Fruit fly (Drosophila melanogaster): ENCODE measurements around the gene CG31975.

Gene CG31975

DNA sequence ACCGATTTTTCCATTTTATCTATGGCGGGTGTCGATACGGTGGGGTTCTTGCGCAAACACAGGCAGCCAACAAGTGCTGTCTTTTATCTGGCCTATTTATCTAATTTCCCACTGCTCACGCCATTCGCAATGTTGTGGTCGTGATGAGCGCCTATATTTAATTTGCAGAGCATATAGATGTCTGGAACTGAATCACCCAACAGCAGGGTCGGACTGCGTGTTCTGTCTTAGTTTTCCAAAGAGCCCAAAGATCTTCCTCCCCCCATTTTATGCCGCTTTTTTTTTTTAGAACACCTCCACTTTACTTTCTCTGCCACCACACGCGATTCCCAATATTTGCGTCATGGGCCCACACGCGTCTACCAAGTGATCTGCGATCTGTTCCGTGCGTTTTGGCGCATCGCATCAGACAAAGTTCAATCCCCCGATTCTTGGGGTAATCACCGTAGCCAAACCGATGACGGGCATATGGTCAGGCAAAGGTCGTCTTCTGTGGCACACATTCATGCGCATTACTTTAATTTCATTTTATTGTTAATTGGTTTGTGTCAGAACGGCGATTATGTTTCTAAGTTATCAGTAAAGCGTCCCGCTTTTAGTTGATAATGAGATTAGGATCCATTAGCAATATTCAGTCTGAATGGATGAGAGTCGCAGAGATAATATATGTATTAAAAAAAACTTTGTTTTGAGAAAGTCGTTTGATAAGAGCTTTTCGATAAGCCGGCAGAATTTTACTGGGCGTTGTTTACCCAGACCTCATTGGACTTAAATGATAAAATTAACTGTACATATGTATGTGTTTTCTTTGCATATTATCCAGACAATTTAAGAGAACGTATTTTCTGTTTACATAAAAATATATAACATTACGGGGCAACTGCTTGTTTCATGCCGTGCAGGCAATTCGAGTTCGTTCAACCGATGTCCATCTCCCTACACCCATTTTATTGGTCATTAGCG lies 3.8 kb downstream of the CG31975 start (continued):
- peak; percentile 28 for TF ChIP-seq Hmr (GFP tag; optimal IDR thresholded peaks at IDR 0.05)
- no peak for TF ChIP-seq Mrtf (GFP tag; IDR thresholded peaks at IDR 0.05)
- TF ChIP-seq Hey (tag; optimal IDR thresholded peaks at IDR 0.05) = no peak
- TF ChIP-seq GATAe (GFP tag; conservative IDR thresholded peaks at IDR 0.05) = no peak
- no peak for TF ChIP-seq grau (tag; optimal IDR thresholded peaks at IDR 0.05)
- 0 out of 3 replicates have a peak, but pooled peaks have one; percentile 13 for TF ChIP-seq dysf (GFP tag; IDR thresholded peaks at IDR 0.05)
- TF ChIP-seq CG14860 (GFP tag; IDR thresholded peaks at IDR 0.05; ENCODE audit: partially characterized antibody) = no peak
- no peak for TF ChIP-seq CG7271 (tag; optimal IDR thresholded peaks at IDR 0.05)
- no peak for TF ChIP-seq dm (GFP tag; optimal IDR thresholded peaks at IDR 0.05)
- no peak for TF ChIP-seq slbo (GFP tag; IDR thresholded peaks at IDR 0.05)
- no peak for TF ChIP-seq lab (GFP tag; optimal IDR thresholded peaks at IDR 0.05)
- no peak for TF ChIP-seq CG6791 (GFP tag; IDR thresholded peaks at IDR 0.05; ENCODE audit: partially characterized antibody)
- TF ChIP-seq abd-A (tag; optimal IDR thresholded peaks at IDR 0.05) = no peak
- no peak for TF ChIP-seq CG4617 (GFP tag; optimal IDR thresholded peaks at IDR 0.05; ENCODE audit: borderline replicate concordance)
- TF ChIP-seq org-1 (GFP tag; optimal IDR thresholded peaks at IDR 0.05) = no peak
- TF ChIP-seq fd102C (GFP tag; optimal IDR thresholded peaks at IDR 0.05) = no peak
- TF ChIP-seq CG11093 (GFP tag; IDR thresholded peaks at IDR 0.05) = no peak
- no peak for TF ChIP-seq CG15269 (tag; optimal IDR thresholded peaks at IDR 0.05)
- TF ChIP-seq CG10321 (GFP tag; IDR thresholded peaks at IDR 0.05) = no peak
- peak; percentile 82 for TF ChIP-seq mirr (GFP tag; optimal IDR thresholded peaks at IDR 0.05)
- TF ChIP-seq Chrac-16 (GFP tag; optimal IDR thresholded peaks at IDR 0.05) = no peak
- no peak for TF ChIP-seq CG14014 (GFP tag; IDR thresholded peaks at IDR 0.05)
- no peak for TF ChIP-seq fd3F (GFP tag; optimal IDR thresholded peaks at IDR 0.05)
- TF ChIP-seq dimm (GFP tag; IDR thresholded peaks at IDR 0.05) = no peak
- TF ChIP-seq dmrt11E (tag; optimal IDR thresholded peaks at IDR 0.05) = no peak
- TF ChIP-seq D19A (tag; optimal IDR thresholded peaks at IDR 0.05) = no peak
- TF ChIP-seq Ssrp (tag; optimal IDR thresholded peaks at IDR 0.05) = no peak
- TF ChIP-seq sens (GFP tag) = peak; percentile 64
- TF ChIP-seq CG11560 (tag; IDR thresholded peaks at IDR 0.05) = no peak
- TF ChIP-seq HLHmδ (GFP tag; optimal IDR thresholded peaks at IDR 0.05) = no peak
- TF ChIP-seq CG18599 (GFP tag; optimal IDR thresholded peaks at IDR 0.05) = peak; percentile 20
- TF ChIP-seq tna (GFP tag; IDR thresholded peaks at IDR 0.05; ENCODE audit: partially characterized antibody) = 0 out of 2 replicates have a peak, but pooled peaks have one; percentile 14
- TF ChIP-seq CG10654 (GFP tag; optimal IDR thresholded peaks at IDR 0.05) = no peak
- no peak for TF ChIP-seq mam (GFP tag; optimal IDR thresholded peaks at IDR 0.05)

DNA sequence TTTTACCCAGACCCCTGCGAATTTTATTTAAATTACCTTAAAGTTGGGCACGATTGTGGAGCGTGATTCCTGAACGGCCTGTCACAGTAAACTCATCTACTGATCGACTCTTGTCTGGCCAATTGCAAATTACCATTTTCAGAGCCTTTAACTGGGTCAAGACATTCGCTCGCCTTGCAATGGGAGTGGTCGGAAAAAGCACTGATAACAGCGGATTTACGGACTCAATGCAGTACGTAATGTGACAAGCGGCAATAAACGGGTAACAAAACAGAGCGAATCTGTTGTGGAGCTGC lies 4.7 kb downstream of the CG31975 start:
- TF ChIP-seq Hr78 (GFP tag; optimal IDR thresholded peaks at IDR 0.05) (no peak), seq (GFP tag; IDR thresholded peaks at IDR 0.05) (no peak), CkIIα-i1 (GFP tag; IDR thresholded peaks at IDR 0.05) (no peak), CG12071 (GFP tag; optimal IDR thresholded peaks at IDR 0.05) (no peak), wor (GFP tag; IDR thresholded peaks at IDR 0.05) (no peak), Ravus (GFP tag; IDR thresholded peaks at IDR 0.05) (no peak), CG12155 (GFP tag; optimal IDR thresholded peaks at IDR 0.05) (no peak), CG17361 (GFP tag; IDR thresholded peaks at IDR 0.05) (0 out of 3 replicates have a peak, but pooled peaks have one; percentile 16), CG42726 (GFP tag; IDR thresholded peaks at IDR 0.05; ENCODE audit: partially characterized antibody) (no peak), Fer2 (tag; optimal IDR thresholded peaks at IDR 0.05) (no peak), ro (GFP tag; IDR thresholded peaks at IDR 0.05) (no peak), cas (GFP tag; IDR thresholded peaks at IDR 0.05) (no peak), CG14860 (GFP tag; IDR thresholded peaks at IDR 0.05; ENCODE audit: partially characterized antibody) (no peak), tio (GFP tag; optimal IDR thresholded peaks at IDR 0.05) (no peak), CG10654 (GFP tag; optimal IDR thresholded peaks at IDR 0.05) (no peak), Chrac-16 (GFP tag; optimal IDR thresholded peaks at IDR 0.05) (no peak), ci (GFP tag; IDR thresholded peaks at IDR 0.05) (0 out of 3 replicates have a peak, but pooled peaks have one; percentile 29), CG8290 (GFP tag; optimal IDR thresholded peaks at IDR 0.05) (no peak), CG8290 (tag; optimal IDR thresholded peaks at IDR 0.05) (peak in 1 of 2 experiments; percentile 24)
